Fruit fly (Drosophila melanogaster) whole organism, embryonic: ENCODE data around the gene Dh44.
A peak's percentile ranks its signal among the peaks of the same experiment; 100 is the strongest.

Experiments used
- BtbVII ChIP-seq: fragments of 200-800 bp; sonication (Bioruptor generic); optimal IDR thresholded peaks from 3 replicates; lab custom pipeline; 2017; ENCODE audit warnings: missing biosample characterization, mild to moderate bottlenecking, missing genetic modification characterization
- C15 ChIP-seq: fragments of 200-800 bp; sonication (Bioruptor generic); IDR thresholded peaks from 3 replicates; pipeline ENCODE4 v1.3.6; 2022; ENCODE audit warnings: missing biosample characterization, missing genetic modification characterization
- CG11398 ChIP-seq: fragments of 200-800 bp; sonication (Bioruptor generic); optimal IDR thresholded peaks from 2 replicates; lab custom pipeline; 2016; ENCODE audit warnings: missing biosample characterization, missing genetic modification characterization
- CG11695 ChIP-seq: fragments of 200-800 bp; sonication (Bioruptor generic); IDR thresholded peaks from 3 replicates; pipeline ENCODE4 v1.3.6; 2022; ENCODE audit warnings: missing biosample characterization, missing genetic modification characterization
- CG12104 ChIP-seq: fragments of 200-800 bp; sonication (Bioruptor generic); optimal IDR thresholded peaks from 3 replicates; lab custom pipeline; 2016; ENCODE audit warnings: missing biosample characterization, missing genetic modification characterization
- CG12299 ChIP-seq: fragments of 200-800 bp; sonication (Bioruptor generic); optimal IDR thresholded peaks from 2 replicates; lab custom pipeline; 2018; ENCODE audit warnings: missing biosample characterization, mild to moderate bottlenecking, missing genetic modification characterization
- CG15479 ChIP-seq: fragments of 200-800 bp; sonication (Bioruptor generic); optimal IDR thresholded peaks from 3 replicates; lab custom pipeline; 2019; ENCODE audit warnings: missing biosample characterization, mild to moderate bottlenecking, missing genetic modification characterization, moderate library complexity
- CG1602 ChIP-seq: fragments of 200-800 bp; sonication (Bioruptor generic); optimal IDR thresholded peaks from 3 replicates; lab custom pipeline; 2016; ENCODE audit warnings: missing biosample characterization, missing genetic modification characterization
- CG1603 ChIP-seq: fragments of 200-800 bp; sonication (Bioruptor generic); optimal IDR thresholded peaks from 2 replicates; lab custom pipeline; 2019; ENCODE audit warnings: missing biosample characterization, mild to moderate bottlenecking, missing genetic modification characterization, moderate library complexity
- CG2129 ChIP-seq: fragments of 200-800 bp; sonication (Bioruptor generic); IDR thresholded peaks from 2 replicates; pipeline ENCODE4 v1.3.6; 2022; ENCODE audit warnings: missing biosample characterization, missing genetic modification characterization; ENCODE audit not compliant: partially characterized antibody
- CG2199 ChIP-seq: fragments of 200-800 bp; sonication (Bioruptor generic); IDR thresholded peaks from 3 replicates; pipeline ENCODE4 v1.3.6; 2022; ENCODE audit warnings: missing biosample characterization, missing genetic modification characterization
- CG2678 ChIP-seq: fragments of 200-800 bp; sonication (Bioruptor generic); optimal IDR thresholded peaks from 3 replicates; lab custom pipeline; 2019; ENCODE audit warnings: missing biosample characterization, mild to moderate bottlenecking, missing genetic modification characterization, moderate library complexity
- CG31365 ChIP-seq: fragments of 200-800 bp; sonication (Bioruptor generic); optimal IDR thresholded peaks from 2 replicates; lab custom pipeline; 2018; ENCODE audit warnings: missing biosample characterization, mild to moderate bottlenecking, missing genetic modification characterization
- CG5245 ChIP-seq: fragments of 200-800 bp; sonication (Bioruptor generic); optimal IDR thresholded peaks from 3 replicates; lab custom pipeline; 2016; ENCODE audit warnings: missing biosample characterization, missing genetic modification characterization
- CG7556 ChIP-seq: fragments of 200-800 bp; sonication (Bioruptor generic); optimal IDR thresholded peaks from 2 replicates; lab custom pipeline; 2017; ENCODE audit warnings: missing biosample characterization, mild to moderate bottlenecking, missing genetic modification characterization
- CG7745 ChIP-seq: fragments of 200-800 bp; sonication (Bioruptor generic); optimal IDR thresholded peaks from 2 replicates; lab custom pipeline; 2018; ENCODE audit warnings: missing biosample characterization, mild to moderate bottlenecking, missing genetic modification characterization, moderate library complexity
- CG7963 ChIP-seq: fragments of 200-800 bp; sonication (Bioruptor generic); IDR thresholded peaks from 3 replicates; pipeline ENCODE4 v1.3.6; 2022; ENCODE audit warnings: missing biosample characterization, missing genetic modification characterization; ENCODE audit not compliant: partially characterized antibody
- CG8290 ChIP-seq, 3 experiments: fragments of 200-800 bp; sonication (Bioruptor generic); optimal IDR thresholded peaks; 2 replicates each; lab custom pipeline; 2016 to 2019; ENCODE audit warnings: missing biosample characterization in 3 of 3, missing genetic modification characterization in 3 of 3, mild to moderate bottlenecking in 2 of 3, moderate library complexity in 1 of 3
- CG9797 ChIP-seq: fragments of 200-800 bp; sonication (Bioruptor generic); optimal IDR thresholded peaks from 3 replicates; lab custom pipeline; 2018; ENCODE audit warnings: missing biosample characterization, mild to moderate bottlenecking, missing genetic modification characterization
- CrebB ChIP-seq: fragments of 200-800 bp; sonication (Bioruptor generic); optimal IDR thresholded peaks from 3 replicates; lab custom pipeline; 2018; ENCODE audit warnings: missing biosample characterization, mild to moderate bottlenecking, missing genetic modification characterization
- Dll ChIP-seq: fragments of 200-800 bp; sonication (Bioruptor generic); IDR thresholded peaks from 4 replicates; pipeline ENCODE4 v1.3.6; 2022; ENCODE audit warnings: missing biosample characterization, missing genetic modification characterization; ENCODE audit not compliant: partially characterized antibody
- E2f1 ChIP-seq: fragments of 200-800 bp; sonication (Bioruptor generic); IDR thresholded peaks from 2 replicates; pipeline ENCODE4 v1.3.6; 2022; ENCODE audit warnings: missing biosample characterization, missing genetic modification characterization
- Hey ChIP-seq: fragments of 200-800 bp; sonication (Bioruptor generic); optimal IDR thresholded peaks from 3 replicates; lab custom pipeline; 2018; ENCODE audit warnings: missing biosample characterization, mild to moderate bottlenecking, missing genetic modification characterization
- Hr39 ChIP-seq: fragments of >200 bp; optimal IDR thresholded peaks from 2 replicates; lab custom pipeline; 2017
- Hr78 ChIP-seq, 2 experiments: fragments of 200-800 bp in 1 of 2; fragments of >200 bp in 1 of 2; sonication (Bioruptor generic) in 1 of 2; optimal IDR thresholded peaks; 2 replicates each; lab custom pipeline; 2017 to 2019; ENCODE audit warnings: missing biosample characterization in 2 of 2, missing genetic modification characterization in 2 of 2, mild to moderate bottlenecking in 1 of 2, moderate library complexity in 1 of 2
- Opbp ChIP-seq: fragments of 200-800 bp; sonication (Bioruptor generic); IDR thresholded peaks from 3 replicates; pipeline ENCODE4 v1.3.6; 2022; ENCODE audit warnings: missing biosample characterization, missing genetic modification characterization; ENCODE audit not compliant: partially characterized antibody
- Ptx1 ChIP-seq: fragments of 200-800 bp; sonication (Bioruptor generic); IDR thresholded peaks from 2 replicates; pipeline ENCODE4 v1.3.6; 2022; ENCODE audit warnings: missing biosample characterization, missing genetic modification characterization
- Scr ChIP-seq: fragments of 200-800 bp; sonication (Bioruptor generic); IDR thresholded peaks from 2 replicates; pipeline ENCODE4 v1.3.6; 2022; ENCODE audit warnings: missing biosample characterization, missing genetic modification characterization; ENCODE audit not compliant: partially characterized antibody
- Sin3A ChIP-seq: fragments of >200 bp; optimal IDR thresholded peaks from 2 replicates; lab custom pipeline; 2018
- bbx ChIP-seq: fragments of 200-800 bp; sonication (Bioruptor generic); IDR thresholded peaks from 2 replicates; pipeline ENCODE4 v1.3.6; 2022; ENCODE audit warnings: missing biosample characterization, missing genetic modification characterization; ENCODE audit not compliant: partially characterized antibody
- grau ChIP-seq: fragments of 200-800 bp; optimal IDR thresholded peaks from 3 replicates; lab custom pipeline; 2019; ENCODE audit warnings: missing biosample characterization, mild to moderate bottlenecking, missing genetic modification characterization, moderate library complexity
- gro ChIP-seq: fragments of 200-800 bp; sonication (Bioruptor generic); optimal IDR thresholded peaks from 2 replicates; lab custom pipeline; 2016; ENCODE audit warnings: missing biosample characterization, missing genetic modification characterization
- hkb ChIP-seq, 2 experiments: fragments of 200-800 bp in 1 of 2; fragments of >200 bp in 1 of 2; sonication (Bioruptor generic) in 1 of 2; IDR thresholded peaks in 1 of 2; optimal IDR thresholded peaks in 1 of 2; 2 replicates each; pipeline versions ENCODE4 v1.3.6 to Lab custom; 2017 to 2022; ENCODE audit warnings: missing biosample characterization in 1 of 2, missing genetic modification characterization in 1 of 2
- hth ChIP-seq: fragments of >200 bp; optimal IDR thresholded peaks from 2 replicates; lab custom pipeline; 2017; ENCODE audit warnings: inconsistent platforms
- insv ChIP-seq, 2 experiments: fragments of 200-800 bp; sonication (Bioruptor generic); optimal IDR thresholded peaks; 3 replicates each; lab custom pipeline; 2016 to 2018; ENCODE audit warnings: missing biosample characterization in 2 of 2, missing genetic modification characterization in 2 of 2
- otp ChIP-seq: fragments of 200-800 bp; sonication (Bioruptor generic); IDR thresholded peaks from 3 replicates; pipeline ENCODE4, ENCODE4 v1.3.6; 2022; ENCODE audit warnings: missing biosample characterization, missing genetic modification characterization
- p53 ChIP-seq: fragments of 200-800 bp; sonication (Bioruptor generic); optimal IDR thresholded peaks from 2 replicates; lab custom pipeline; 2016; ENCODE audit warnings: missing biosample characterization, missing genetic modification characterization
- pfk ChIP-seq: fragments of 200-800 bp; sonication (Bioruptor generic); optimal IDR thresholded peaks from 2 replicates; lab custom pipeline; 2018; ENCODE audit warnings: missing biosample characterization, mild to moderate bottlenecking, missing genetic modification characterization, moderate library complexity
- pita ChIP-seq: fragments of 200-800 bp; sonication (Bioruptor generic); optimal IDR thresholded peaks from 2 replicates; lab custom pipeline; 2017; ENCODE audit warnings: missing biosample characterization, mild to moderate bottlenecking, missing genetic modification characterization
- salm ChIP-seq: fragments of 200-800 bp; sonication (Bioruptor generic); optimal IDR thresholded peaks from 2 replicates; lab custom pipeline; 2018; ENCODE audit warnings: missing biosample characterization, mild to moderate bottlenecking, missing genetic modification characterization
- so ChIP-seq: fragments of 200-800 bp; sonication (Bioruptor generic); IDR thresholded peaks from 3 replicates; pipeline ENCODE4 v1.3.6; 2022; ENCODE audit warnings: missing biosample characterization, missing genetic modification characterization
- toy ChIP-seq: fragments of 200-800 bp; sonication (Bioruptor generic); IDR thresholded peaks from 2 replicates; pipeline ENCODE4 v1.3.6; 2022; ENCODE audit warnings: missing biosample characterization, missing genetic modification characterization
- trem ChIP-seq: fragments of 200-800 bp; optimal IDR thresholded peaks from 3 replicates; lab custom pipeline; 2019; ENCODE audit warnings: missing biosample characterization, mild to moderate bottlenecking, missing genetic modification characterization, moderate library complexity
- wor ChIP-seq: fragments of 200-800 bp; sonication (Bioruptor generic); IDR thresholded peaks from 2 replicates; pipeline ENCODE4 v1.3.6; 2022; ENCODE audit warnings: missing biosample characterization, missing genetic modification characterization
- z ChIP-seq: fragments of 200-800 bp; sonication (Bioruptor generic); IDR thresholded peaks from 3 replicates; pipeline ENCODE4 v1.3.6; 2022; ENCODE audit warnings: missing biosample characterization, missing genetic modification characterization
- zen ChIP-seq: fragments of 200-800 bp; sonication (Bioruptor generic); optimal IDR thresholded peaks from 3 replicates; lab custom pipeline; 2018; ENCODE audit warnings: missing biosample characterization, mild to moderate bottlenecking, missing genetic modification characterization, moderate library complexity

The Dh44 gene

dm6 chr3R:9630633-9631095 lies 7.3 kb upstream of the Dh44 start, which contains the start of gene Calr (continued):
- TF ChIP-seq Hr78 (GFP tag; optimal IDR thresholded peaks at IDR 0.05; lab: Kevin White, UChicago) (no peak), CG15479 (peak; percentile 69), zen (peak; percentile 63), p53 (GFP tag; lab: Kevin White, UChicago) (no peak), CG9797 (GFP tag; lab: Kevin White, UChicago) (peak; percentile 90), C15 (GFP tag; lab: Robert Waterston, UW) (no peak), otp (no peak), Opbp (GFP tag; lab: Robert Waterston, UW) (no peak), CG5245 (GFP tag; lab: Kevin White, UChicago) (no peak), wor (GFP tag; lab: Robert Waterston, UW) (no peak), z (GFP tag; lab: Robert Waterston, UW) (no peak), CG7556 (GFP tag; lab: Kevin White, UChicago) (no peak), CG2199 (GFP tag; lab: Robert Waterston, UW) (no peak), CG7745 (tag; lab: Kevin White, UChicago) (peak; percentile 92), CrebB (tag; lab: Kevin White, UChicago) (peak; percentile 41), E2f1 (GFP tag; lab: Robert Waterston, UW) (no peak), Hey (tag; lab: Kevin White, UChicago) (no peak), CG31365 (tag; lab: Kevin White, UChicago) (peak; percentile 43), CG2678 (tag; lab: Kevin White, UChicago) (no peak), CG11398 (no peak), hth (lab: Kevin White, UChicago) (no peak), salm (tag; lab: Kevin White, UChicago) (peak; percentile 52), gro (GFP tag; lab: Kevin White, UChicago) (peak; percentile 53), CG1602 (no peak), hkb (optimal IDR thresholded peaks at IDR 0.05; lab: Kevin White, UChicago) (no peak), hkb (GFP tag; IDR thresholded peaks at IDR 0.05; lab: Robert Waterston, UW) (no peak), CG7963 (GFP tag; lab: Robert Waterston, UW) (no peak), Ptx1 (GFP tag; lab: Robert Waterston, UW) (no peak), Sin3A (lab: Kevin White, UChicago) (peak; percentile 11), CG1603 (tag; lab: Kevin White, UChicago) (peak; percentile 48), grau (tag; lab: Kevin White, UChicago) (peak; percentile 46), Scr (GFP tag; lab: Robert Waterston, UW) (no peak), BtbVII (GFP tag; lab: Kevin White, UChicago) (peak; percentile 71), trem (tag; lab: Kevin White, UChicago) (peak; percentile 79), CG12104 (GFP tag; lab: Kevin White, UChicago) (no peak), so (GFP tag; lab: Robert Waterston, UW) (no peak), bbx (GFP tag; lab: Robert Waterston, UW) (no peak), toy (GFP tag; lab: Robert Waterston, UW) (no peak), insv (GFP tag; optimal IDR thresholded peaks at IDR 0.05; lab: Kevin White, UChicago) (peak in 1 of 2 experiments; percentile 65), CG12299 (tag; lab: Kevin White, UChicago) (no peak), pfk (peak; percentile 64), Hr39 (lab: Kevin White, UChicago) (no peak), pita (GFP tag; lab: Kevin White, UChicago) (no peak), CG11695 (GFP tag; lab: Robert Waterston, UW) (no peak), CG2129 (GFP tag; lab: Robert Waterston, UW) (no peak), Dll (GFP tag; lab: Robert Waterston, UW) (no peak), CG8290 (GFP tag; optimal IDR thresholded peaks at IDR 0.05; lab: Kevin White, UChicago) (peak; percentile 13), CG8290 (tag; optimal IDR thresholded peaks at IDR 0.05; lab: Kevin White, UChicago) (peak in 1 of 2 experiments; percentile 81)
- TF ChIP-seq, all 482 proteins: peak for 169
